Worm (Caenorhabditis elegans): Measurements from ENCODE around the gene C25G6.1.
A peak's percentile ranks its signal among the peaks of the same experiment; 100 is the strongest.

Gene C25G6.1

DNA sequence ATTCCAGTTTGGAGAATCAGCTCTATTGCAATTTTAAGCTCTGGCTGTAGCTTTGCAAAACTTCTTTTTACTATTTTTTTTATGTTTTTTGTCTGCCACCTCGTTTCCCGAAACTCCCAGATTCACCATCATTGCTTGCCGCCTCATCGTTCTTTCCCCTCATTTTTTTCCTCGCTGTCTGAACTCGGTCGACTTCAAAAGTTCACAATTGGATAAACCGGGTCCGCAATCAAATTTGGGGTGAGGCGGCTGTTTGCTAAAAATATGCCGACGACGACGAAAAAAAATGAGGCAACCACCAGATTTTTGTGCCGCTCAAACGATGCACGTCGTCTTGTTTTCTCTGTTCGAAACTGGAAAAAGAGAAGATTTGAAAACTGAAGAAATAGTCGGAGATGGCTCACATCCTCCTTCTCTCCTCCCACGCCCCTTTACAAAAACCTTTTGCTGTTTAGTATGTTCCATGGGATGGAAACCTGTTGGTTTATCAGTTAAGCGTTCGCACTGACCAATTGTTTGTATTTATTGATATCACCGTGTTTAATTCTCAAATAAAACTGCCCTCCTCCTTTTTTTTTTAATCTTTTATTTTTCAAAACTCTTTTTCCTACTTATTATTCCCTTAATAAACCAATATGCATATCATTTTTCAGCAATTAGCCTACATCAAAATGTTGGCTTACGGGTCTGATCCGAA lies 24.1 kb downstream of the C25G6.1 start, which contains the start of gene dop-4:
Gene dop-4 (plus strand): TSS at position 647 of the 697 bp plus-strand sequence.
- TF ChIP-seq ceh-13 (GFP tag; optimal IDR thresholded peaks at IDR 0.05) = no peak

DNA sequence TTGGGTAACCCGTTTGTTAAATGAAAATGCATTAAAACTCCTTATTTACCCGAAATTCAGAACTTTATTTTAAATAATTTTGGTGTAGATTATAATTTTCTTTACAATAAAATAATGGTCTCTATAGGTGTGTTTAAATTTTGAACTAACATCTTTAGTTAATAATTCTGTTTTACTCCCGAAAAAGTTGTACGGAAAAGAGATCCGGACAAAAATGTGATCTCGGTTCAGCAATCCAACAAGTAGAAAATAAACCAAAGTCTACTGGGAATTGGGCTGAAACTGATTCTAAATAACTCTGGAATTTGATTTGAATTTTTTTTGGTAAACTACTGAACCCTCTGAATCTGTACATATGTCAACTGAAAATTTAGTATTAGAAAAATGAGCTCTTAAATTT lies 25.0 kb downstream of the C25G6.1 start:
- no peak for TF ChIP-seq ets-7 (tag; optimal IDR thresholded peaks at IDR 0.05)
- TF ChIP-seq ceh-13 (GFP tag; optimal IDR thresholded peaks at IDR 0.05) = no peak
- TF ChIP-seq sea-1 (GFP tag; conservative IDR thresholded peaks at IDR 0.05) = no peak
- TF ChIP-seq scrt-1 (GFP tag; IDR thresholded peaks at IDR 0.05) = no peak
- TF ChIP-seq hmg-4 (GFP tag; optimal IDR thresholded peaks at IDR 0.05) = no peak
- no peak for TF ChIP-seq ama-1 (optimal IDR thresholded peaks at IDR 0.05)
- TF ChIP-seq aly-1 (tag; optimal IDR thresholded peaks at IDR 0.05) = no peak
- TF ChIP-seq tra-4 (tag; optimal IDR thresholded peaks at IDR 0.05) = no peak
- no peak for TF ChIP-seq tbx-37 (GFP tag; conservative IDR thresholded peaks at IDR 0.05)
- no peak for TF ChIP-seq flt-1 (GFP tag; IDR thresholded peaks at IDR 0.05)
- TF ChIP-seq B0310.2 (tag; optimal IDR thresholded peaks at IDR 0.05) = no peak

DNA sequence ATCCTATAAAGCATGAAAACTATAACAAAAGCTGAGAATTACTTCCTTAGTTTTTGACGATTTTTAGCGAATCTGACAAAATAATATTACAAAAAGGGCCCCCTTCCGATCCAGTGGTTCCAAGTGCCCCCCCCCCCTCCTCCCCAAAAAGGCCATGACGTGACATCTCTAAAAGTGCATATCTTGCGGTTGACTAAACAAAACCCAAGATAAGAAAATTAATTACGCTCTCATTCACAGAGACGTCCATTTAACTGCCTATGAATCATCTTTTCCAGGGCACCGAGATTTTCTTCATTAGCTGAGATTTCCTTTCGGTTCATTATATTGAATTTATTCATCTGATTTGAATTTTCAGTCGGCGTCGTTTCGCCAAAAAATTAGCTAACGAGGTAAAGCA lies 29.2 kb downstream of the C25G6.1 start, which contains the start of gene inso-1:
Gene inso-1 (plus strand): TSS at position 301 of the 400 bp plus-strand sequence.
- no peak for TF ChIP-seq flt-1 (GFP tag; IDR thresholded peaks at IDR 0.05)
- no peak for TF ChIP-seq scrt-1 (GFP tag; IDR thresholded peaks at IDR 0.05)

DNA sequence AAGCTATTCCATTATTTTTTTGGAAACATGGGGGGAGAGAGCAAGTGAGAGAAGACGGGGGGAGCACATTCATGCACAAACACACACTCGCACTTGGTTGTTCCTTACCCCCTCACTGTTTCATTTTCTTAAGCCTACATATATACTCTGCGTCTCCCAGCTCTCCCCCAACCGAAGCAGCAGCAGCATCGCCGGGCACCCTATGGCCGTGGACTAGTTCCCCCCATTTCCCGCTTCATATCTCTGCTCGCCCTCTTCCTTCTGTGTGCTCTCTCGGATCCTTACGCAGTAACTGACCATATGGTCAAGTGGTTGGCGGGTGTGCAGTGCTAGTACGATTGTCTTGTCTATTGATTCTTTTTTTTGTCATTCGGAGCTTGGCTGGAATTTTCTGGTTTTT lies 31.6 kb downstream of the C25G6.1 start:
- no peak for TF ChIP-seq sea-1 (GFP tag; conservative IDR thresholded peaks at IDR 0.05)
- TF ChIP-seq hmbx-1 (tag; optimal IDR thresholded peaks at IDR 0.05) = no peak
- no peak for TF ChIP-seq ceh-13 (GFP tag; optimal IDR thresholded peaks at IDR 0.05)
- TF ChIP-seq pes-1 (GFP tag; IDR thresholded peaks at IDR 0.05) = no peak; the same call in 1 of the 2 replicates
- 0 out of 2 replicates have a peak, but pooled peaks have one; percentile 48 for TF ChIP-seq scrt-1 (GFP tag; IDR thresholded peaks at IDR 0.05)
- peak; percentile 3 for TF ChIP-seq ets-7 (tag; optimal IDR thresholded peaks at IDR 0.05)
- TF ChIP-seq B0310.2 (tag; optimal IDR thresholded peaks at IDR 0.05) = no peak
- peak; percentile 43; the same call in 1 of the 2 replicates for TF ChIP-seq flt-1 (GFP tag; IDR thresholded peaks at IDR 0.05)
- peak; percentile 77 for TF ChIP-seq F13C5.2 (tag; optimal IDR thresholded peaks at IDR 0.05)
- TF ChIP-seq tbx-11 (GFP tag; IDR thresholded peaks at IDR 0.05) = no peak
- TF ChIP-seq hnd-1 (tag; optimal IDR thresholded peaks at IDR 0.05) = no peak
- no peak for TF ChIP-seq ama-1 (optimal IDR thresholded peaks at IDR 0.05)
- TF ChIP-seq ceh-36 (tag; optimal IDR thresholded peaks at IDR 0.05) = no peak
- peak; percentile 46 for TF ChIP-seq tbx-37 (GFP tag; conservative IDR thresholded peaks at IDR 0.05)
- no peak for TF ChIP-seq tra-4 (tag; optimal IDR thresholded peaks at IDR 0.05)
- peak; percentile 68 for TF ChIP-seq aly-1 (tag; optimal IDR thresholded peaks at IDR 0.05)
- peak; percentile 90 for TF ChIP-seq hmg-4 (GFP tag; optimal IDR thresholded peaks at IDR 0.05)

DNA sequence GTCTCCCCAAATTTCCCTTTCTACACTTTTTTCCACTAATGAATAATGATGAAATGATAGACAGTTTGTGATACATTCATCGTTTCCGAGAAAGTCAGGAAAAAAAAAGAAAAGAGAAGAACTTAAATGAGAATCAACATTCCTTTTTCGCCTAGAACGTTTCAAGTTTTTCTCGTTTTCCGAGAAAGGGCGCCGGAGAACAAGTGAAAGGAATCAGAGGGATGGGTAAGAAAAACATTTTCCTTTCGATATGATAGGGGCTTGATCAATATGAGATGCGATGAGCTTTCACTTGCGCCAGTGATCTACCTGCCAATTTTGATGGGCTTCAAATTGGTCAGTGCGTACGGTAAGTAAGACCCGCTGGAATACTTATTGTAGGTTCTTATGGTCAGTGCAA lies 38.7 kb downstream of the C25G6.1 start:
- TF ChIP-seq pes-1 (GFP tag; IDR thresholded peaks at IDR 0.05) = no peak
- TF ChIP-seq scrt-1 (GFP tag; IDR thresholded peaks at IDR 0.05) = no peak
- TF ChIP-seq ceh-36 (tag; optimal IDR thresholded peaks at IDR 0.05) = no peak
- TF ChIP-seq ets-7 (tag; optimal IDR thresholded peaks at IDR 0.05) = no peak

DNA sequence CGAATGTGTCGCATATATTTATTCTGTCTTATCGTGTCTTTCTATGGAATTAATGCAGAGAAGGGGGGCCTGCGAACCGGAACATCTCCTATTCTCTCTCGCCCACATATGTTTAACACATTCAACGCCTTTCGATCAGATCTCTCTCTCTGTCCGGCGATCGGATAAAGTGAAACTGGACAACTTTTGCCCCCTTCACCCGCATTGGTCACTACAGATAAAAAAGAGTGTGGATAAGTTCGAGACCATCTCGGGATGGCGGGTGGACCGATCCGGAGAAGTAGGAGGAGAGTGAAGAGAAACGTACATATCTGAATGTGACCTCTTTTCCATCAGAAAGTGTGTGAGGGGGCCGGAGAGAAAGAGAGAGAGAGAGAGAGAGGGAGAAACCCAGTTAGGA lies 40.4 kb downstream of the C25G6.1 start, which contains the start of gene H42K12.3:
Gene H42K12.3 (plus strand): TSS at position 308 of the 400 bp plus-strand sequence.
- TF ChIP-seq aly-1 (tag; optimal IDR thresholded peaks at IDR 0.05) (no peak), pes-1 (GFP tag; IDR thresholded peaks at IDR 0.05) (no peak), ceh-13 (GFP tag; optimal IDR thresholded peaks at IDR 0.05) (no peak), ama-1 (optimal IDR thresholded peaks at IDR 0.05) (no peak), tbx-37 (GFP tag; conservative IDR thresholded peaks at IDR 0.05) (no peak), hnd-1 (tag; optimal IDR thresholded peaks at IDR 0.05) (no peak), sea-1 (GFP tag; conservative IDR thresholded peaks at IDR 0.05) (no peak), scrt-1 (GFP tag; IDR thresholded peaks at IDR 0.05) (no peak), ceh-36 (tag; optimal IDR thresholded peaks at IDR 0.05) (no peak), hmg-4 (GFP tag; optimal IDR thresholded peaks at IDR 0.05) (no peak), F13C5.2 (tag; optimal IDR thresholded peaks at IDR 0.05) (no peak), hmbx-1 (tag; optimal IDR thresholded peaks at IDR 0.05) (no peak), ets-7 (tag; optimal IDR thresholded peaks at IDR 0.05) (no peak), B0310.2 (tag; optimal IDR thresholded peaks at IDR 0.05) (no peak), tbx-11 (GFP tag; IDR thresholded peaks at IDR 0.05) (no peak), flt-1 (GFP tag; IDR thresholded peaks at IDR 0.05) (no peak), tra-4 (tag; optimal IDR thresholded peaks at IDR 0.05) (no peak)

DNA sequence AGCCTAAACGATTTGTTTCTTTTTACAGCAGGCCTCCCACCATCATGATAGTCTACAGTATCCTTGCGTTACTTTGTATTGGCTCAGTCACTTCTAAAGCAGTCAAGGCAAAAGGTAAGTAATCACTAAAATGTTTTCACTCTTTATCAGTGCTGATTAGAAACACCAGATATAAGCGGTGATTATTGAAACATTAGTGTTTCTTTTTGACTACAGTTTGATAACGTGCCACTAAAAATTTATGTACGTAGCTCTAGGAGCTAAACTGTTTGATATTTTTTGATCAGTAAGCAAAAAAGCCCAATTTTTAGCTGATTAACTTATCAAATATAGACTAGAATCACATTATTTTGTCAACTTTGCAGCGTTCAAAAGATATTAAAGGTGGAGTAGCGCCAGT lies 40.9 kb downstream of the C25G6.1 start:
- TF ChIP-seq aly-1 (tag; optimal IDR thresholded peaks at IDR 0.05) (no peak), hmbx-1 (tag; optimal IDR thresholded peaks at IDR 0.05) (no peak), ets-7 (tag; optimal IDR thresholded peaks at IDR 0.05) (no peak), sea-1 (GFP tag; conservative IDR thresholded peaks at IDR 0.05) (no peak), F13C5.2 (tag; optimal IDR thresholded peaks at IDR 0.05) (no peak), hmg-4 (GFP tag; optimal IDR thresholded peaks at IDR 0.05) (no peak)

DNA sequence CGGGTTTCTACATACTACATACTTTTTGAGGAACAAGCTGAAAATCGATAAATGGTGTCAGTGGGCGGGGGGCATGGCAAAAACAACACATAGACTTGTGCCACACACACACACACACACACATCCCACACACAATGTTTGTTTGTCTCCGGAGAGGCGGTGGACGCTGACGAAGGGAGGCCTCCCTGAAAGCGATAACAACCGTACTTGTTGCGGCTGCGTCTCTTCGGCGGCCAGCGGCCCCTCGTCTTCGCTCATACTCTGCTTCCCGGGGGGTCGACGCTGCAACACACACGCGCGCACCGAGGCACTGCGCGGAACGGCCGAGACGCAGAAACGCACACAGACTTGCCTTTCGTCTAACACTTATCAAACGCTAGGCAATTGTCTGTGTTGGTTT lies 49.0 kb downstream of the C25G6.1 start:
- TF ChIP-seq ets-7 (tag; optimal IDR thresholded peaks at IDR 0.05) (no peak), sea-1 (GFP tag; conservative IDR thresholded peaks at IDR 0.05) (0 out of 2 replicates have a peak, but pooled peaks have one; percentile 35), tbx-37 (GFP tag; conservative IDR thresholded peaks at IDR 0.05) (no peak), ceh-13 (GFP tag; optimal IDR thresholded peaks at IDR 0.05) (no peak), hmg-4 (GFP tag; optimal IDR thresholded peaks at IDR 0.05) (peak; percentile 78), F13C5.2 (tag; optimal IDR thresholded peaks at IDR 0.05) (peak; percentile 53), ceh-36 (tag; optimal IDR thresholded peaks at IDR 0.05) (peak; percentile 22), aly-1 (tag; optimal IDR thresholded peaks at IDR 0.05) (peak; percentile 53)

Measured in whole organism, early embryonic.